Worm (Caenorhabditis elegans) whole organism, young adult: ENCODE measurements around the gene E04F6.8.

Experiments used
- him-1 ChIP-seq: sonication (generic microtip); optimal IDR thresholded peaks from 2 replicates; lab custom pipeline; 2016; ENCODE audit warnings: missing genotype, missing genetic modification reagents, missing genetic modification characterization, missing compliant biosample characterization
- nhr-120 ChIP-seq: fragments of 200-800 bp; sonication (Bioruptor generic); IDR thresholded peaks from 2 replicates; pipeline ENCODE4 v1.3.6; 2022; ENCODE audit warnings: missing genetic modification characterization, missing compliant biosample characterization
- ztf-18 ChIP-seq: sonication (generic microtip); optimal IDR thresholded peaks from 2 replicates; lab custom pipeline; 2016; ENCODE audit warnings: missing genotype, mild to moderate bottlenecking, missing genetic modification characterization, missing compliant biosample characterization

- no peak for TF ChIP-seq nhr-120 (GFP tag; lab: Robert Waterston, UW)
- no peak for TF ChIP-seq him-1 (tag; lab: Kevin White, UChicago)
- no peak for TF ChIP-seq ztf-18 (tag; lab: Kevin White, UChicago)
Measured at ce11 chrII:7253073-7253472, 41.9 kb upstream of the E04F6.8 start, which contains the start of gene lsm-4.
